Comparison of ENCODE assay signal across 3 worm cellular contexts in genomic region chrIV:17005734-17006133, ce11.
TF ChIP-seq lines count a peak whose summit lies in the region.

No protein-coding gene starts in this region.

TF ChIP-seq in whole organism, L3 larva, 47 proteins besides CTCF, POLR2A, EP300 and RAD21:
- TF ChIP-seq mml-1 (tag; optimal IDR thresholded peaks at IDR 0.05; lab: Kevin White, UChicago) (no peak), ceh-28 (tag; optimal IDR thresholded peaks at IDR 0.05; lab: Kevin White, UChicago) (peak; percentile 90)

TF ChIP-seq in whole organism, L4 larva, 104 proteins besides CTCF, POLR2A, EP300 and RAD21:
- TF ChIP-seq daf-19 (GFP tag; conservative IDR thresholded peaks at IDR 0.05; lab: Robert Waterston, UW) = no peak
- TF ChIP-seq ceh-28 (tag; optimal IDR thresholded peaks at IDR 0.05; lab: Kevin White, UChicago) = peak; percentile 79
- no peak for TF ChIP-seq unc-39 (tag; optimal IDR thresholded peaks at IDR 0.05; lab: Kevin White, UChicago)
- no peak for TF ChIP-seq dmd-9 (GFP tag; IDR thresholded peaks at IDR 0.05; lab: Robert Waterston, UW)

TF ChIP-seq in whole organism, midembryonic, 9 proteins besides CTCF, POLR2A, EP300 and RAD21:
- TF ChIP-seq T22C8.4 (GFP tag; IDR thresholded peaks at IDR 0.05; lab: Robert Waterston, UW) (peak; percentile 14; the same call in 1 of the 2 replicates), med-1 (GFP tag; optimal IDR thresholded peaks at IDR 0.05; lab: Kevin White, UChicago; ENCODE audit: insufficient read depth) (no peak), ref-1 (GFP tag; conservative IDR thresholded peaks at IDR 0.05; lab: Robert Waterston, UW) (no peak)

Comparison
In these comparisons a context has a peak if more than half of its experiments do, and no peak if none do; other contexts are left out.
1. Of the 28 proteins assayed by ChIP-seq in both whole organism, L4 larva and whole organism, L3 larva: peak only in whole organism, L4 larva: none; only in whole organism, L3 larva: none; in both: ceh-28; in neither: 27.